Fruit fly (Drosophila melanogaster): ENCODE data around the gene Raf.

DNA sequence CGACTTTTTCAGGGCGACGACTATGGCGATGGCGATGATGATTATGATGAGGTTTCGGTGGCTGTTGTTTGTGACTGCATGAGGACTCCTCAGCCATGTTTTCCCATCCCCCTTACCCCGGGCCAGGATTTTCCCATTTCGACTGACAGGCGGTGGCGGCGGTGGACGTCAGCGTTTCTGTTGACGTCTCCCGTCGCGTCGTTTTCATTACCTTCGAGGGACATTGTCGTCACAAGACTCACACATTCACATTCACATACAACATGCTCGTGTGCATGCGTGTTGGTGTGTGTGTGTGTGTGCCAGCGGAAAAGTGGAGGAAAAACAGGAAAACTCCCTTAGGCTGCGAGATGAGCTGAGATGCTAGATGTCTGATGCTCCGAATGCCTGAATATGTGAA lies 24.5 kb downstream of the Raf start:
- TF ChIP-seq CG1620 (GFP tag; optimal IDR thresholded peaks at IDR 0.05) (no peak), CG7045 (GFP tag; optimal IDR thresholded peaks at IDR 0.05) (no peak), CG11617 (GFP tag; optimal IDR thresholded peaks at IDR 0.05) (no peak), Clk (GFP tag; optimal IDR thresholded peaks at IDR 0.05) (no peak), toe (GFP tag; optimal IDR thresholded peaks at IDR 0.05) (no peak), pad (GFP tag; optimal IDR thresholded peaks at IDR 0.05) (no peak), CG7101 (tag; optimal IDR thresholded peaks at IDR 0.05) (no peak), kay (GFP tag; ENCODE audit: borderline replicate concordance) (no peak), CG12768 (GFP tag; optimal IDR thresholded peaks at IDR 0.05) (no peak), bab1 (GFP tag; optimal IDR thresholded peaks at IDR 0.05) (no peak), Hr96 (GFP tag; optimal IDR thresholded peaks at IDR 0.05) (no peak), cnc (optimal IDR thresholded peaks at IDR 0.05) (no peak), CG14711 (tag; optimal IDR thresholded peaks at IDR 0.05) (no peak), CG5204 (GFP tag; optimal IDR thresholded peaks at IDR 0.05) (no peak)
